Worm (Caenorhabditis elegans) whole organism, L1 larva: ENCODE results near the gene C10A4.13.

Source experiments
- blmp-1 ChIP-seq: fragments of 150-350 bp; optimal IDR thresholded peaks from 2 replicates; lab custom pipeline; 2014; ENCODE audit warnings: missing biosample characterization, missing genetic modification characterization
- ceh-82 ChIP-seq, 3 experiments: fragments of 150-350 bp in 1 of 3; sonication (generic microtip) in 2 of 3; optimal IDR thresholded peaks; 2 replicates each; lab custom pipeline; 2014 to 2017; ENCODE audit warnings: missing biosample characterization in 3 of 3, missing genetic modification characterization in 3 of 3
- egl-27 ChIP-seq, 2 experiments: fragments of 150-350 bp in 1 of 2; sonication (generic microtip); optimal IDR thresholded peaks; 3 replicates each; lab custom pipeline; 2017 to 2018; ENCODE audit warnings: missing biosample characterization in 2 of 2, missing genetic modification characterization in 2 of 2, missing genetic modification reagents in 2 of 2
- fkh-8 ChIP-seq: sonication (generic microtip); optimal IDR thresholded peaks from 2 replicates; lab custom pipeline; 2016; ENCODE audit warnings: mild to moderate bottlenecking, missing genetic modification characterization, missing compliant biosample characterization
- lin-13 ChIP-seq: fragments of 150-350 bp; optimal IDR thresholded peaks from 2 replicates; lab custom pipeline; 2014; ENCODE audit warnings: missing biosample characterization, missing genetic modification reagents, missing genetic modification characterization
- lin-15B ChIP-seq: fragments of 150-350 bp; sonication (generic microtip); optimal IDR thresholded peaks from 3 replicates; lab custom pipeline; 2014; ENCODE audit warnings: missing biosample characterization, missing genetic modification characterization
- lir-3 ChIP-seq: sonication (generic microtip); optimal IDR thresholded peaks from 2 replicates; lab custom pipeline; 2016; ENCODE audit warnings: mild to moderate bottlenecking, missing genetic modification characterization, moderate library complexity, missing compliant biosample characterization; ENCODE audit not compliant: poor library complexity
- nhr-11 ChIP-seq: fragments of 150-350 bp; optimal IDR thresholded peaks from 2 replicates; lab custom pipeline; 2014; ENCODE audit warnings: missing biosample characterization, missing genetic modification characterization
- nhr-237 ChIP-seq: fragments of 150-350 bp; optimal IDR thresholded peaks from 2 replicates; lab custom pipeline; 2014; ENCODE audit warnings: missing biosample characterization, missing genetic modification characterization
- nhr-28 ChIP-seq: fragments of 150-350 bp; optimal IDR thresholded peaks from 2 replicates; lab custom pipeline; 2014; ENCODE audit warnings: missing biosample characterization, missing genetic modification characterization
- nhr-76 ChIP-seq: sonication (generic microtip); optimal IDR thresholded peaks from 2 replicates; lab custom pipeline; 2017; ENCODE audit warnings: missing biosample characterization, missing genetic modification characterization
- pqm-1 ChIP-seq: sonication (generic microtip); optimal IDR thresholded peaks from 3 replicates; lab custom pipeline; 2017; ENCODE audit warnings: missing biosample characterization, missing genetic modification characterization
- snu-23 ChIP-seq: sonication (generic microtip); optimal IDR thresholded peaks from 2 replicates; lab custom pipeline; 2016; ENCODE audit warnings: missing genetic modification characterization, missing compliant biosample characterization
- unc-130 ChIP-seq: fragments of 150-350 bp; optimal IDR thresholded peaks from 2 replicates; lab custom pipeline; 2017; ENCODE audit warnings: missing biosample characterization, missing genetic modification characterization, inconsistent platforms

DNA sequence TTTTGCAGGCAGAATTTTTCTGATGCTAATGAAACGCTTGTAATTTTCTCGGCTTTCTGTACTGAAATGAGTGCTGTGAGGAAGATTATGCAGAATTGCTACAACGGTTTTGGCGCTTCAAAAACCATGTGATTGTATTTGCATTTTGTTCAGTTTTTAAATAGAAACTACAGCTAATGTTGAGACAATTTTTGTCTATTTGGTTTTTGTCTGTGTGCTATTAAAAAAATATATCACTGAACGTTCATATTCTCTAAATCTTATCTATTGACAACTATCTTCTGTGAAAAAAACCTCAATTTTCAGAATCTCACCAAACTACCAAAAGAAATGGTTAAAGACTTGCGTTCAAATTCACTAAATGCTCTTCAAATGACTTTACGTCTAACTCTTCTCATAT is 7.6 kb downstream of the C10A4.13 start, which contains the start of gene C10A4.6:
- TF ChIP-seq nhr-28 (no peak), pqm-1 (tag; lab: Kevin White, UChicago) (no peak), fkh-8 (tag; lab: Kevin White, UChicago) (no peak), blmp-1 (tag; lab: Kevin White, UChicago) (no peak), lin-15B (tag; lab: Kevin White, UChicago) (no peak), lin-13 (GFP tag; lab: Kevin White, UChicago) (no peak), nhr-76 (tag; lab: Kevin White, UChicago) (no peak), unc-130 (tag; lab: Kevin White, UChicago) (no peak), snu-23 (no peak), egl-27 (tag; optimal IDR thresholded peaks at IDR 0.05; lab: Kevin White, UChicago) (no peak), nhr-11 (no peak), ceh-82 (tag; optimal IDR thresholded peaks at IDR 0.05; lab: Kevin White, UChicago) (no peak), nhr-237 (tag; lab: Kevin White, UChicago) (no peak), lir-3 (tag; lab: Kevin White, UChicago) (no peak)
